Fruit fly (Drosophila melanogaster): Measurements from ENCODE around the gene CG18557.

The CG18557 gene

DNA sequence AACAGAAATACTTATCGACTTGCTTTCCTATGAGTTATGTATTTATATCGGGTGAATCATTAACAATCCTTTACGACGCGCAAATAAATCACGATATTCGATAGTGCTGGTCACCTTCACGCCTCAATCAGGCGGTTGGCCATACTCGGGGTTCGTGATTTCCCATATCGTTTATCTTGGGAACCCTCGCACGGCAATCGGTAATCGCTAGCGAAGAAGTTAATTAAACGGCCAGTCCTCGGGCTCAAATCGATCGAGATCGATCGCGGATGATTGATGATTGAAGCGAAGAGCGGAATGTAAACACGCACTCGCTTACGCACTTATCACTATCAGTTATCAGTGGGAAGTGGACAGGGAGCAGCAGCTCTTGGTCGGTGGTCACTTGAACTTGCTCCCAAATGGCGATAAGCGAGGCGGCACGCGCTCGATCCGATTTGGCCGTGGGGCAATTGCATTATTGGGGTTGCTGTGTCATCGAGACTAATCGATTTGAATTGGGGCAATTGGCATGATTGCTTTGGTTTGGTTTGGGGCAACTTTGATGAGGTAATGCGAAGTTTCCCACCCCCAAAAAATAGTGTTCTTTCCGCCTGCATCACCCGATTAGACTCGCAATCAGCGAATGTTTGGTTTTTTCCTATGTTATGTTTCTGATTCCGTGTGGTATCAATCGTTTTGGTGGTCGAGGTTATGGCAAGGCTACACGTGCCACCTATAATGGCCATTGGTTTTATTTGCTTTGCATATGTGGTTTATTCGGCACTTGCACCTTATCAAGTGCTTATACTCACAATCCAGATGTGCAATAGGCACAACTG lies 44.4 kb downstream of the CG18557 start:
- TF ChIP-seq CG34406 (GFP tag; optimal IDR thresholded peaks at IDR 0.05) (no peak), CG7368 (GFP tag; optimal IDR thresholded peaks at IDR 0.05) (no peak), Eip93F (GFP tag; optimal IDR thresholded peaks at IDR 0.05) (no peak), CG3032 (tag; optimal IDR thresholded peaks at IDR 0.05) (no peak), CG10631 (GFP tag; optimal IDR thresholded peaks at IDR 0.05) (no peak), Smox (GFP tag; optimal IDR thresholded peaks at IDR 0.05) (no peak), svp (GFP tag) (peak; percentile 91)

dm6 chr2L:2799909-2800478 lies 45.5 kb downstream of the CG18557 start, which contains the start of gene Syt1:
Gene Syt1 (minus strand): TSS chr2L:2799979.
- TF ChIP-seq eg (GFP tag; IDR thresholded peaks at IDR 0.05) (0 out of 3 replicates have a peak, but pooled peaks have one; percentile 13), CG10631 (GFP tag; optimal IDR thresholded peaks at IDR 0.05) (no peak), CG6808 (GFP tag; optimal IDR thresholded peaks at IDR 0.05) (no peak), Hr4 (GFP tag; optimal IDR thresholded peaks at IDR 0.05) (peak; percentile 8), CG6163 (GFP tag; IDR thresholded peaks at IDR 0.05) (peak; percentile 51; the same call in 1 of the 3 replicates), svp (GFP tag) (peak; percentile 28), Eip78C (GFP tag) (peak; percentile 66), CG15336 (GFP tag; IDR thresholded peaks at IDR 0.05) (peak; percentile 18; the same call in 1 of the 2 replicates), dsx (GFP tag; optimal IDR thresholded peaks at IDR 0.05; ENCODE audit: poor library complexity, severe bottlenecking) (peak; percentile 28)

dm6 chr2L:2797186-2797585 lies 48.3 kb downstream of the CG18557 start:
- TF ChIP-seq topi (GFP tag; optimal IDR thresholded peaks at IDR 0.05) (no peak), CG8319 (GFP tag; optimal IDR thresholded peaks at IDR 0.05) (no peak), dsx (GFP tag; optimal IDR thresholded peaks at IDR 0.05; ENCODE audit: poor library complexity, severe bottlenecking) (no peak), Blimp-1 (GFP tag; optimal IDR thresholded peaks at IDR 0.05) (no peak), CG7368 (GFP tag; optimal IDR thresholded peaks at IDR 0.05) (no peak), CG3032 (tag; optimal IDR thresholded peaks at IDR 0.05) (no peak), CG34406 (GFP tag; optimal IDR thresholded peaks at IDR 0.05) (no peak), Lpt (GFP tag; optimal IDR thresholded peaks at IDR 0.05) (no peak)
